Fruit fly (Drosophila melanogaster) whole organism, embryonic: Measurements from ENCODE around the gene TBC1D16.

ENCODE experiments used
- B-H2 ChIP-seq: fragments of 200-800 bp; sonication (Bioruptor generic); optimal IDR thresholded peaks from 2 replicates; lab custom pipeline; 2018; ENCODE audit warnings: missing biosample characterization, mild to moderate bottlenecking, missing genetic modification characterization
- CG10267 ChIP-seq: fragments of 200-800 bp; sonication (Bioruptor generic); optimal IDR thresholded peaks from 2 replicates; lab custom pipeline; 2018; ENCODE audit warnings: missing biosample characterization, mild to moderate bottlenecking, missing genetic modification characterization, moderate library complexity
- CG17359 ChIP-seq: fragments of 200-800 bp; sonication (Bioruptor generic); optimal IDR thresholded peaks from 3 replicates; lab custom pipeline; 2018; ENCODE audit warnings: missing biosample characterization, mild to moderate bottlenecking, missing genetic modification characterization, moderate library complexity
- CG17568 ChIP-seq: fragments of 200-800 bp; sonication (Bioruptor generic); optimal IDR thresholded peaks from 2 replicates; lab custom pipeline; 2018; ENCODE audit warnings: missing biosample characterization, mild to moderate bottlenecking, missing genetic modification characterization, moderate library complexity
- CG18476 ChIP-seq: fragments of 200-800 bp; sonication (Bioruptor generic); optimal IDR thresholded peaks from 2 replicates; lab custom pipeline; 2016; ENCODE audit warnings: missing biosample characterization, mild to moderate bottlenecking, missing genetic modification characterization
- CG18764 ChIP-seq: fragments of 200-800 bp; sonication (Bioruptor generic); optimal IDR thresholded peaks from 3 replicates; lab custom pipeline; 2016; ENCODE audit warnings: missing biosample characterization, missing genetic modification characterization
- CG2712 ChIP-seq: fragments of 200-800 bp; optimal IDR thresholded peaks from 3 replicates; lab custom pipeline; 2019; ENCODE audit warnings: missing biosample characterization, mild to moderate bottlenecking, missing genetic modification characterization, moderate library complexity
- CG3281 ChIP-seq: fragments of 200-800 bp; sonication (Bioruptor generic); optimal IDR thresholded peaks from 3 replicates; lab custom pipeline; 2017; ENCODE audit warnings: missing biosample characterization, mild to moderate bottlenecking, missing genetic modification characterization
- CG4360 ChIP-seq: fragments of 200-800 bp; sonication (Bioruptor generic); IDR thresholded peaks from 2 replicates; pipeline ENCODE4 v1.3.6; 2022; ENCODE audit warnings: missing biosample characterization, missing genetic modification characterization
- CG43689 ChIP-seq: fragments of 200-800 bp; sonication (Bioruptor generic); IDR thresholded peaks from 2 replicates; pipeline ENCODE4 v1.3.6; 2022; ENCODE audit warnings: missing biosample characterization, missing genetic modification characterization
- CG4617 ChIP-seq: fragments of 200-800 bp; sonication (Bioruptor generic); optimal IDR thresholded peaks from 3 replicates; lab custom pipeline; 2016; ENCODE audit warnings: missing biosample characterization, missing genetic modification characterization, borderline replicate concordance
- CG5953 ChIP-seq: fragments of 200-800 bp; sonication (Bioruptor generic); IDR thresholded peaks from 2 replicates; pipeline ENCODE4 v1.3.6; 2022; ENCODE audit warnings: missing biosample characterization, missing genetic modification characterization
- CG6683 ChIP-seq: fragments of 200-800 bp; sonication (Bioruptor generic); optimal IDR thresholded peaks from 2 replicates; lab custom pipeline; 2017; ENCODE audit warnings: missing biosample characterization, mild to moderate bottlenecking, missing genetic modification characterization, missing genetic modification reagents
- CG7963 ChIP-seq: fragments of 200-800 bp; sonication (Bioruptor generic); IDR thresholded peaks from 3 replicates; pipeline ENCODE4 v1.3.6; 2022; ENCODE audit warnings: missing biosample characterization, missing genetic modification characterization; ENCODE audit not compliant: partially characterized antibody
- CG9609 ChIP-seq: fragments of 200-800 bp; sonication (Bioruptor generic); optimal IDR thresholded peaks from 3 replicates; lab custom pipeline; 2016; ENCODE audit warnings: missing biosample characterization, missing genetic modification characterization
- CG9876 ChIP-seq: fragments of 200-800 bp; sonication (Bioruptor generic); optimal IDR thresholded peaks from 2 replicates; lab custom pipeline; 2016; ENCODE audit warnings: missing biosample characterization, missing genetic modification characterization
- Dll ChIP-seq: fragments of 200-800 bp; sonication (Bioruptor generic); IDR thresholded peaks from 4 replicates; pipeline ENCODE4 v1.3.6; 2022; ENCODE audit warnings: missing biosample characterization, missing genetic modification characterization; ENCODE audit not compliant: partially characterized antibody
- Doc3 ChIP-seq: fragments of 200-800 bp; sonication (Bioruptor generic); IDR thresholded peaks from 3 replicates; pipeline ENCODE4 v1.3.6; 2022; ENCODE audit warnings: missing biosample characterization, missing genetic modification characterization; ENCODE audit not compliant: partially characterized antibody
- Hr78 ChIP-seq, 2 experiments: fragments of 200-800 bp in 1 of 2; fragments of >200 bp in 1 of 2; sonication (Bioruptor generic) in 1 of 2; optimal IDR thresholded peaks; 2 replicates each; lab custom pipeline; 2017 to 2019; ENCODE audit warnings: missing biosample characterization in 2 of 2, missing genetic modification characterization in 2 of 2, mild to moderate bottlenecking in 1 of 2, moderate library complexity in 1 of 2
- Lhr ChIP-seq: fragments of 200-800 bp; sonication (Bioruptor generic); optimal IDR thresholded peaks from 3 replicates; lab custom pipeline; 2017; ENCODE audit warnings: mild to moderate bottlenecking, missing biosample characterization, missing genetic modification reagents, missing genetic modification characterization
- Max ChIP-seq: fragments of 200-800 bp; sonication (Bioruptor generic); optimal IDR thresholded peaks from 2 replicates; lab custom pipeline; 2016; ENCODE audit warnings: missing biosample characterization, mild to moderate bottlenecking, missing genetic modification characterization
- Nf-YB ChIP-seq: fragments of 200-800 bp; sonication (Bioruptor generic); optimal IDR thresholded peaks from 3 replicates; lab custom pipeline; 2019; ENCODE audit warnings: missing biosample characterization, mild to moderate bottlenecking, missing genetic modification characterization, moderate library complexity
- PHDP ChIP-seq: fragments of 200-800 bp; sonication (Bioruptor generic); optimal IDR thresholded peaks from 3 replicates; lab custom pipeline; 2018; ENCODE audit warnings: missing biosample characterization, mild to moderate bottlenecking, missing genetic modification characterization, moderate library complexity
- Ravus ChIP-seq: fragments of 200-800 bp; sonication (Bioruptor generic); IDR thresholded peaks from 2 replicates; pipeline ENCODE4 v1.3.6; 2022; ENCODE audit warnings: missing biosample characterization, missing genetic modification characterization
- Rx ChIP-seq: fragments of 200-800 bp; sonication (Bioruptor generic); IDR thresholded peaks from 2 replicates; pipeline ENCODE4 v1.3.6; 2022; ENCODE audit warnings: missing biosample characterization, missing genetic modification characterization
- Sin3A ChIP-seq: fragments of >200 bp; optimal IDR thresholded peaks from 2 replicates; lab custom pipeline; 2018
- Six4 ChIP-seq: fragments of 200-800 bp; sonication (Bioruptor generic); optimal IDR thresholded peaks from 2 replicates; lab custom pipeline; 2016; ENCODE audit warnings: missing biosample characterization, missing genetic modification characterization
- Stat92E ChIP-seq, 3 experiments: fragments of >200 bp in 2 of 3; fragments of 200-800 bp in 1 of 3; sonication (Bioruptor generic) in 1 of 3; optimal IDR thresholded peaks; 2 replicates each; lab custom pipeline; 2017 to 2019; ENCODE audit warnings: missing biosample characterization in 3 of 3, missing genetic modification characterization in 3 of 3, mild to moderate bottlenecking in 1 of 3, moderate library complexity in 1 of 3
- TFAM ChIP-seq: fragments of 200-800 bp; sonication (Bioruptor generic); optimal IDR thresholded peaks from 2 replicates; lab custom pipeline; 2017; ENCODE audit warnings: missing biosample characterization, missing genetic modification characterization, inconsistent platforms
- Trl ChIP-seq, 3 experiments: fragments of >200 bp in 2 of 3; fragments of 200-800 bp in 1 of 3; sonication (Bioruptor generic) in 1 of 3; optimal IDR thresholded peaks; 2 replicates in 1 of 3; 3 replicates in 2 of 3; lab custom pipeline; 2016 to 2017; ENCODE audit warnings: missing biosample characterization in 1 of 3, missing genetic modification characterization in 1 of 3
- Vsx1 ChIP-seq: fragments of 200-800 bp; sonication (Bioruptor generic); optimal IDR thresholded peaks from 2 replicates; lab custom pipeline; 2017; ENCODE audit warnings: missing biosample characterization, mild to moderate bottlenecking, missing genetic modification characterization, missing genetic modification reagents
- bigmax ChIP-seq: fragments of 200-800 bp; sonication (Bioruptor generic); optimal IDR thresholded peaks from 2 replicates; lab custom pipeline; 2018; ENCODE audit warnings: missing biosample characterization, mild to moderate bottlenecking, missing genetic modification characterization
- cg ChIP-seq: fragments of 200-800 bp; sonication (Bioruptor generic); optimal IDR thresholded peaks from 3 replicates; lab custom pipeline; 2019; ENCODE audit warnings: missing biosample characterization, mild to moderate bottlenecking, missing genetic modification characterization, moderate library complexity
- ci ChIP-seq: fragments of 200-800 bp; sonication (Bioruptor generic); IDR thresholded peaks from 3 replicates; pipeline ENCODE4 v1.3.6; 2022; ENCODE audit warnings: missing biosample characterization, missing genetic modification characterization
- da ChIP-seq: fragments of 200-800 bp; sonication (Bioruptor generic); optimal IDR thresholded peaks from 2 replicates; lab custom pipeline; 2016; ENCODE audit warnings: missing biosample characterization, missing genetic modification characterization
- ftz-f1 ChIP-seq: fragments of 200-800 bp; sonication (Bioruptor generic); optimal IDR thresholded peaks from 2 replicates; lab custom pipeline; 2016; ENCODE audit warnings: missing biosample characterization, missing genetic modification characterization
- gcm ChIP-seq: fragments of 200-800 bp; sonication (Bioruptor generic); optimal IDR thresholded peaks from 2 replicates; lab custom pipeline; 2019; ENCODE audit warnings: missing biosample characterization, mild to moderate bottlenecking, missing genetic modification characterization, moderate library complexity
- gsb-n ChIP-seq: fragments of 200-800 bp; sonication (Bioruptor generic); optimal IDR thresholded peaks from 3 replicates; lab custom pipeline; 2018; ENCODE audit warnings: missing biosample characterization, mild to moderate bottlenecking, missing genetic modification characterization
- gt ChIP-seq: fragments of 200-800 bp; sonication (Bioruptor generic); IDR thresholded peaks from 2 replicates; pipeline ENCODE4 v1.3.6; 2022; ENCODE audit warnings: missing biosample characterization, missing genetic modification characterization
- kay ChIP-seq: fragments of 200-800 bp; sonication (Bioruptor generic); optimal IDR thresholded peaks from 2 replicates; lab custom pipeline; 2016; ENCODE audit warnings: missing biosample characterization, missing genetic modification characterization
- nmo ChIP-seq: fragments of 200-800 bp; sonication (Bioruptor generic); optimal IDR thresholded peaks from 2 replicates; lab custom pipeline; 2018; ENCODE audit warnings: missing biosample characterization, mild to moderate bottlenecking, missing genetic modification characterization, moderate library complexity
- onecut ChIP-seq: fragments of 200-800 bp; sonication (Bioruptor generic); IDR thresholded peaks from 2 replicates; pipeline ENCODE4 v1.3.6; 2022; ENCODE audit warnings: missing biosample characterization, missing genetic modification characterization
- pros ChIP-seq: fragments of 200-800 bp; sonication (Bioruptor generic); optimal IDR thresholded peaks from 3 replicates; lab custom pipeline; 2019; ENCODE audit warnings: missing biosample characterization, mild to moderate bottlenecking, missing genetic modification characterization, moderate library complexity
- ro ChIP-seq: fragments of 200-800 bp; sonication (Bioruptor generic); IDR thresholded peaks from 2 replicates; pipeline ENCODE4 v1.3.6; 2022; ENCODE audit warnings: missing biosample characterization, missing genetic modification characterization
- row ChIP-seq: fragments of 200-800 bp; sonication (Bioruptor generic); IDR thresholded peaks from 3 replicates; pipeline ENCODE4 v1.3.6; 2022; ENCODE audit warnings: missing biosample characterization, missing genetic modification characterization
- scrt ChIP-seq: fragments of 200-800 bp; sonication (Bioruptor generic); optimal IDR thresholded peaks from 2 replicates; lab custom pipeline; 2018; ENCODE audit warnings: missing biosample characterization, mild to moderate bottlenecking, missing genetic modification characterization, moderate library complexity
- shn ChIP-seq: fragments of 200-800 bp; sonication (Bioruptor generic); optimal IDR thresholded peaks from 3 replicates; lab custom pipeline; 2016; ENCODE audit warnings: missing biosample characterization, missing genetic modification characterization
- zfh2 ChIP-seq: fragments of 200-800 bp; sonication (Bioruptor generic); optimal IDR thresholded peaks from 2 replicates; lab custom pipeline; 2016; ENCODE audit warnings: missing biosample characterization, missing genetic modification characterization

TBC1D16 gene

DNA sequence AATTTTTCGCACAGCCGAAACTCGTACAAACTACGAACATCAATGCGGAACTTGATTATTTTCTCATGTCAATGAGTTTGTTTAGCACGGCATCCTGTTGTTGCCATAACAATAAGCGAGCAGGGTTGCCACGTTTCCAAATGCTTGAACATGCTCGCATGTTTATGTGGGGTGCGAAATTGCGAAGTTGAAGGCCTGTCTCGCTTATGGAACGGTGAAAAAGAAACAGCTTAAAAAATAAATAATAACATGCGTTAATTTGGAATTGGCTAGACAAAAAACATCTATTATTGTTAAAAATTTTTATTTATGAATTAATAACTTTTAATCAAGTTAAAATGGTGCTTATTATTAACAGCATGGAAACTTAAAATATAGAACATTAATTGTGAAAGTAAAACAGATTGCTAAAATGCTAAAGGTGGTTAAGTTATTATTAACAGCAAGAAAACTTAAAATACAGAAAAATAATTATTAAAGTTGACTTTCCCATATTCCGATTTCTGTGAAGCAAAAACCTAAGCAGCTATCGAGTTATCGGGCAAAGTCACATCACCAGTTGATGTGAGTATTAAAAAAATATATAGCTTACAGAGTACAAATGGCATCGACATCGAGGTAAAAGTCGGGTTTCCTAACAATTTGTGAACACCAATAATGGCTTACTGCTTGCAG, 4.5 kb downstream of the TBC1D16 start, which contains the start of the genes Bug22 and TfIIB (continued):
- TF ChIP-seq da (GFP tag; lab: Kevin White, UChicago) (no peak), Rx (peak; percentile 40), shn (GFP tag; lab: Kevin White, UChicago) (peak; percentile 71), ro (GFP tag; lab: Robert Waterston, UW) (no peak), Nf-YB (GFP tag; lab: Kevin White, UChicago) (peak; percentile 51), CG43689 (GFP tag; lab: Robert Waterston, UW) (no peak), CG5953 (GFP tag; lab: Robert Waterston, UW) (no peak), PHDP (tag; lab: Kevin White, UChicago) (peak; percentile 73), Lhr (GFP tag; lab: Kevin White, UChicago) (peak; percentile 26), Sin3A (lab: Kevin White, UChicago) (peak; percentile 9), Hr78 (GFP tag; optimal IDR thresholded peaks at IDR 0.05; lab: Kevin White, UChicago) (no peak), CG10267 (tag; lab: Kevin White, UChicago) (peak; percentile 56), CG9609 (GFP tag; lab: Kevin White, UChicago) (peak; percentile 63), Trl (optimal IDR thresholded peaks at IDR 0.05; lab: Kevin White, UChicago) (no peak), Trl (GFP tag; optimal IDR thresholded peaks at IDR 0.05; lab: Kevin White, UChicago) (peak; percentile 54), CG2712 (peak; percentile 77), row (GFP tag; lab: Robert Waterston, UW) (peak; percentile 91), Stat92E (GFP tag; optimal IDR thresholded peaks at IDR 0.05; lab: Kevin White, UChicago) (no peak), Doc3 (GFP tag; lab: Robert Waterston, UW) (no peak), CG17568 (GFP tag; lab: Kevin White, UChicago) (no peak), ci (GFP tag; lab: Robert Waterston, UW) (peak; percentile 88), gsb-n (no peak), CG3281 (peak; percentile 65), ftz-f1 (GFP tag; lab: Kevin White, UChicago) (peak; percentile 58), Dll (GFP tag; lab: Robert Waterston, UW) (peak; percentile 55; the same call in 2 of the 4 replicates), cg (no peak), Six4 (GFP tag; lab: Kevin White, UChicago) (peak; percentile 55), CG17359 (peak; percentile 68), B-H2 (GFP tag; lab: Kevin White, UChicago) (peak; percentile 76), Ravus (GFP tag; lab: Robert Waterston, UW) (peak; percentile 19; the same call in 1 of the 2 replicates), TFAM (GFP tag; lab: Kevin White, UChicago) (no peak), onecut (GFP tag; lab: Robert Waterston, UW) (peak; percentile 63), CG18764 (peak; percentile 62), CG4617 (GFP tag; lab: Kevin White, UChicago) (peak; percentile 27), gcm (no peak), nmo (GFP tag; lab: Kevin White, UChicago) (peak; percentile 77), CG7963 (GFP tag; lab: Robert Waterston, UW) (no peak), Max (GFP tag; lab: Kevin White, UChicago) (peak; percentile 85), gt (no peak), CG18476 (GFP tag; lab: Kevin White, UChicago) (peak; percentile 57), CG6683 (GFP tag; lab: Kevin White, UChicago) (no peak), pros (no peak), zfh2 (GFP tag; lab: Kevin White, UChicago) (peak; percentile 75), CG4360 (GFP tag; lab: Robert Waterston, UW) (peak; percentile 40; the same call in 1 of the 2 replicates), scrt (GFP tag; lab: Kevin White, UChicago) (peak; percentile 48), Vsx1 (GFP tag; lab: Kevin White, UChicago) (no peak), bigmax (GFP tag; lab: Kevin White, UChicago) (no peak), kay (GFP tag; lab: Kevin White, UChicago) (peak; percentile 36), CG9876 (GFP tag; lab: Kevin White, UChicago) (peak; percentile 41)
